Worm (Caenorhabditis elegans) whole organism, L1 larva: ENCODE results near the gene R166.3.

ENCODE experiments used
- C04F5.9 ChIP-seq: sonication (generic microtip); optimal IDR thresholded peaks from 2 replicates; lab custom pipeline; 2016; ENCODE audit warnings: missing genetic modification characterization, missing compliant biosample characterization
- Y116A8C.19 ChIP-seq: sonication (generic microtip); optimal IDR thresholded peaks from 2 replicates; lab custom pipeline; 2016; ENCODE audit warnings: missing compliant biosample characterization, missing genetic modification characterization, borderline replicate concordance
- aha-1 ChIP-seq: fragments of 150-350 bp; optimal IDR thresholded peaks from 2 replicates; lab custom pipeline; 2014; ENCODE audit warnings: missing biosample characterization, missing genetic modification characterization
- aly-2 ChIP-seq: fragments of 150-350 bp; optimal IDR thresholded peaks from 2 replicates; lab custom pipeline; 2014; ENCODE audit warnings: missing biosample characterization, missing genetic modification characterization
- ama-1 ChIP-seq: fragments of 150-350 bp; optimal IDR thresholded peaks from 2 replicates; lab custom pipeline; 2014
- blmp-1 ChIP-seq: fragments of 150-350 bp; optimal IDR thresholded peaks from 2 replicates; lab custom pipeline; 2014; ENCODE audit warnings: missing biosample characterization, missing genetic modification characterization
- ceh-63 ChIP-seq: fragments of 200-800 bp; sonication (Bioruptor generic); optimal IDR thresholded peaks from 2 replicates; lab custom pipeline; 2018; ENCODE audit warnings: mild to moderate bottlenecking, missing genetic modification characterization, missing compliant biosample characterization
- ceh-82 ChIP-seq, 3 experiments: fragments of 150-350 bp in 1 of 3; sonication (generic microtip) in 2 of 3; optimal IDR thresholded peaks; 2 replicates each; lab custom pipeline; 2014 to 2017; ENCODE audit warnings: missing biosample characterization in 3 of 3, missing genetic modification characterization in 3 of 3
- ceh-90 ChIP-seq: sonication (generic microtip); optimal IDR thresholded peaks from 2 replicates; lab custom pipeline; 2016; ENCODE audit warnings: missing genetic modification characterization, missing compliant biosample characterization
- ces-1 ChIP-seq: fragments of 150-350 bp; optimal IDR thresholded peaks from 2 replicates; lab custom pipeline; 2014; ENCODE audit warnings: missing biosample characterization, missing genetic modification reagents, missing genetic modification characterization
- dpl-1 ChIP-seq, 3 experiments: fragments of 150-350 bp in 2 of 3; sonication (generic microtip) in 1 of 3; optimal IDR thresholded peaks; 2 replicates each; lab custom pipeline; 2014 to 2017; ENCODE audit warnings: missing biosample characterization in 3 of 3, missing genetic modification characterization in 3 of 3, missing genetic modification reagents in 3 of 3
- dsc-1 ChIP-seq: sonication (generic microtip); optimal IDR thresholded peaks from 2 replicates; lab custom pipeline; 2016; ENCODE audit warnings: mild to moderate bottlenecking, missing genetic modification characterization, missing compliant biosample characterization
- efl-1 ChIP-seq, 4 experiments: fragments of 150-350 bp; optimal IDR thresholded peaks in 3 of 4; peaks in 1 of 4; 1 replicate in 1 of 4; 2 replicates in 3 of 4; lab custom pipeline; 2014; ENCODE audit warnings: missing biosample characterization in 2 of 4, missing genetic modification characterization in 2 of 4, missing genetic modification reagents in 2 of 4
- efl-3 ChIP-seq: fragments of 200-800 bp; sonication (Bioruptor generic); optimal IDR thresholded peaks from 2 replicates; lab custom pipeline; 2018; ENCODE audit warnings: mild to moderate bottlenecking, missing genetic modification characterization, missing compliant biosample characterization
- egl-13 ChIP-seq: sonication (generic microtip); optimal IDR thresholded peaks from 2 replicates; lab custom pipeline; 2016; ENCODE audit warnings: missing genotype, missing genetic modification reagents, missing genetic modification characterization, missing compliant biosample characterization
- elt-2 ChIP-seq: sonication (generic microtip); optimal IDR thresholded peaks from 2 replicates; lab custom pipeline; 2016; ENCODE audit warnings: missing genetic modification characterization, mild to moderate bottlenecking, inconsistent platforms, missing compliant biosample characterization, missing genetic modification reagents
- ets-5 ChIP-seq: fragments of 200-800 bp; sonication (Bioruptor generic); IDR thresholded peaks from 2 replicates; pipeline ENCODE4 v1.3.6; 2022; ENCODE audit warnings: missing genetic modification characterization, missing compliant biosample characterization
- fos-1 ChIP-seq: fragments of 150-350 bp; optimal IDR thresholded peaks from 2 replicates; lab custom pipeline; 2014; ENCODE audit warnings: missing biosample characterization, missing genetic modification characterization
- hlh-17 ChIP-seq: fragments of 200-800 bp; sonication (Bioruptor generic); optimal IDR thresholded peaks from 2 replicates; lab custom pipeline; 2018; ENCODE audit warnings: missing genetic modification characterization, mild to moderate bottlenecking, missing compliant biosample characterization, moderate library complexity, borderline replicate concordance
- hpl-2 ChIP-seq: fragments of 150-350 bp; optimal IDR thresholded peaks from 2 replicates; lab custom pipeline; 2014; ENCODE audit warnings: missing biosample characterization, missing genetic modification reagents, missing genetic modification characterization
- isw-1 ChIP-seq: fragments of 200-800 bp; sonication (Bioruptor generic); IDR thresholded peaks from 2 replicates; pipeline ENCODE4 v1.3.6; 2022; ENCODE audit warnings: missing genetic modification characterization, missing compliant biosample characterization
- lin-14 ChIP-seq: fragments of 200-800 bp; sonication (Bioruptor generic); optimal IDR thresholded peaks from 2 replicates; lab custom pipeline; 2018; ENCODE audit warnings: mild to moderate bottlenecking, missing genetic modification characterization, moderate library complexity, missing compliant biosample characterization
- lin-35 ChIP-seq, 2 experiments: fragments of 150-350 bp; optimal IDR thresholded peaks; 2 replicates each; lab custom pipeline; 2014; ENCODE audit warnings: missing biosample characterization in 2 of 2, missing genetic modification characterization in 2 of 2, missing genetic modification reagents in 2 of 2
- lir-3 ChIP-seq: sonication (generic microtip); optimal IDR thresholded peaks from 2 replicates; lab custom pipeline; 2016; ENCODE audit warnings: mild to moderate bottlenecking, missing genetic modification characterization, moderate library complexity, missing compliant biosample characterization; ENCODE audit not compliant: poor library complexity
- mab-9 ChIP-seq: fragments of 200-800 bp; sonication (Bioruptor generic); IDR thresholded peaks from 2 replicates; pipeline ENCODE4 v1.3.6; 2022; ENCODE audit warnings: missing genetic modification reagents, missing genetic modification characterization, missing compliant biosample characterization
- mdl-1 ChIP-seq, 2 experiments: fragments of 150-350 bp; optimal IDR thresholded peaks; 2 replicates each; lab custom pipeline; 2014 to 2017; ENCODE audit warnings: missing biosample characterization in 2 of 2, missing genetic modification characterization in 2 of 2, inconsistent platforms in 1 of 2
- nhr-12 ChIP-seq: sonication (generic microtip); optimal IDR thresholded peaks from 2 replicates; lab custom pipeline; 2017; ENCODE audit warnings: missing biosample characterization, missing genetic modification characterization
- nhr-19 ChIP-seq: fragments of 200-800 bp; sonication (Bioruptor generic); conservative IDR thresholded peaks from 2 replicates; pipeline ENCODE4 v1.3.6; 2022; ENCODE audit warnings: missing genetic modification characterization, missing compliant biosample characterization
- nhr-20 ChIP-seq: sonication (generic microtip); optimal IDR thresholded peaks from 2 replicates; lab custom pipeline; 2016; ENCODE audit warnings: mild to moderate bottlenecking, missing genetic modification characterization, missing compliant biosample characterization
- nhr-47 ChIP-seq: sonication (generic microtip); optimal IDR thresholded peaks from 2 replicates; lab custom pipeline; 2016; ENCODE audit warnings: mild to moderate bottlenecking, missing genetic modification characterization, moderate library complexity, missing compliant biosample characterization
- nhr-71 ChIP-seq: sonication (generic microtip); optimal IDR thresholded peaks from 2 replicates; lab custom pipeline; 2016; ENCODE audit warnings: mild to moderate bottlenecking, missing genetic modification characterization, moderate library complexity, missing compliant biosample characterization
- nhr-84 ChIP-seq: sonication (generic microtip); optimal IDR thresholded peaks from 2 replicates; lab custom pipeline; 2017; ENCODE audit warnings: missing biosample characterization, missing genetic modification characterization
- nhr-85 ChIP-seq: sonication (generic microtip); peaks from one replicate; lab custom pipeline; 2016; ENCODE audit warnings: missing genetic modification characterization, inconsistent platforms, missing compliant biosample characterization
- pax-3 ChIP-seq: fragments of 200-800 bp; sonication (Bioruptor generic); optimal IDR thresholded peaks from 2 replicates; lab custom pipeline; 2018; ENCODE audit warnings: mild to moderate bottlenecking, missing genetic modification characterization, moderate library complexity, missing compliant biosample characterization
- rnt-1 ChIP-seq: sonication (generic microtip); optimal IDR thresholded peaks from 2 replicates; lab custom pipeline; 2016; ENCODE audit warnings: mild to moderate bottlenecking, missing genetic modification characterization, moderate library complexity, missing compliant biosample characterization
- snpc-4 ChIP-seq: fragments of 150-350 bp; optimal IDR thresholded peaks from 2 replicates; lab custom pipeline; 2014; ENCODE audit warnings: missing biosample characterization, missing genetic modification characterization
- sptf-1 ChIP-seq: fragments of 150-350 bp; optimal IDR thresholded peaks from 2 replicates; lab custom pipeline; 2014; ENCODE audit warnings: missing biosample characterization, missing genetic modification characterization
- sup-37 ChIP-seq: fragments of 200-800 bp; sonication (Bioruptor generic); optimal IDR thresholded peaks from 2 replicates; lab custom pipeline; 2018; ENCODE audit warnings: mild to moderate bottlenecking, missing genetic modification characterization, missing compliant biosample characterization
- tbx-2 ChIP-seq: sonication (generic microtip); optimal IDR thresholded peaks from 2 replicates; lab custom pipeline; 2016; ENCODE audit warnings: missing genetic modification characterization, missing compliant biosample characterization
- tlp-1 ChIP-seq: fragments of 150-350 bp; optimal IDR thresholded peaks from 2 replicates; lab custom pipeline; 2014; ENCODE audit warnings: missing biosample characterization, missing genetic modification characterization
- unc-130 ChIP-seq: fragments of 150-350 bp; optimal IDR thresholded peaks from 2 replicates; lab custom pipeline; 2017; ENCODE audit warnings: missing biosample characterization, missing genetic modification characterization, inconsistent platforms
- unc-30 ChIP-seq: sonication (generic microtip); optimal IDR thresholded peaks from 2 replicates; lab custom pipeline; 2017; ENCODE audit warnings: missing biosample characterization, missing genetic modification characterization
- unc-86 ChIP-seq: sonication (generic microtip); optimal IDR thresholded peaks from 2 replicates; lab custom pipeline; 2016; ENCODE audit warnings: missing genetic modification characterization, missing compliant biosample characterization
- zag-1 ChIP-seq: fragments of 150-350 bp; optimal IDR thresholded peaks from 2 replicates; lab custom pipeline; 2014; ENCODE audit warnings: missing biosample characterization, missing genetic modification characterization
- zip-4 ChIP-seq: fragments of 200-800 bp; sonication (Bioruptor generic); optimal IDR thresholded peaks from 2 replicates; lab custom pipeline; 2018; ENCODE audit warnings: mild to moderate bottlenecking, missing genetic modification characterization, moderate library complexity, missing compliant biosample characterization
- ztf-4 ChIP-seq: fragments of 150-350 bp; optimal IDR thresholded peaks from 2 replicates; lab custom pipeline; 2014; ENCODE audit warnings: missing biosample characterization, missing genetic modification characterization

Gene R166.3

DNA sequence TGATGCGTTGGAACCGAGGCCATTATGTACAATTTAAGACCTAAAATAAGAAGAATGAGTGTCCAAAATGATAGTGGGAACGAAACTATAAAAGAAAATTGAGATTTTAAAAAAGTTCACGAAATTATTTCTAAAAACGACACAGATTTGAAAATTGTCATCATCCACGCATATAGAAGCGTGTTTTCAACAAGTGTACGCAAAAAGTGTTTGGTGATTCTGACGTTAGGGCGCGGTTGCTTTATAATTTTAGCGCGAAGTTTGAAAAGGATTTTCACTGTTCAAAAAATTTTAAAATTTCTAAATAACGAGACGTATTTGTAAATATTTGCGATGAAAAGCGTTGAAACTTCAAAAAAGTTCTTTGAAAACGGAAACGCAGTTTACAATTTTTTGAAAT lies 24.2 kb upstream of the R166.3 start, which contains the start of gene cdc-48.1 (continued):
- TF ChIP-seq sptf-1, result no peak
- TF ChIP-seq snpc-4, result peak; percentile 95
- no peak for TF ChIP-seq hlh-17
- TF ChIP-seq nhr-20 (tag; lab: Kevin White, UChicago), result peak; percentile 100
- peak; percentile 100 for TF ChIP-seq ztf-4 (tag; lab: Kevin White, UChicago)
- TF ChIP-seq nhr-12, result peak; percentile 72
- peak; percentile 99 for TF ChIP-seq pax-3 (tag; lab: Kevin White, UChicago)
- TF ChIP-seq dsc-1 (tag; lab: Kevin White, UChicago), result peak; percentile 100
- peak; percentile 97 for TF ChIP-seq ces-1 (GFP tag; lab: Kevin White, UChicago)
- TF ChIP-seq aha-1 (tag; lab: Kevin White, UChicago), result peak; percentile 97
- TF ChIP-seq rnt-1 (tag; lab: Kevin White, UChicago), result peak; percentile 100
- peak; percentile 100 for TF ChIP-seq egl-13 (tag; lab: Kevin White, UChicago)
- TF ChIP-seq ceh-90, result peak; percentile 68
- peak; percentile 88 for TF ChIP-seq efl-3 (GFP tag; lab: Kevin White, UChicago)
- peak; percentile 24 for TF ChIP-seq Y116A8C.19 (tag; lab: Kevin White, UChicago)

DNA sequence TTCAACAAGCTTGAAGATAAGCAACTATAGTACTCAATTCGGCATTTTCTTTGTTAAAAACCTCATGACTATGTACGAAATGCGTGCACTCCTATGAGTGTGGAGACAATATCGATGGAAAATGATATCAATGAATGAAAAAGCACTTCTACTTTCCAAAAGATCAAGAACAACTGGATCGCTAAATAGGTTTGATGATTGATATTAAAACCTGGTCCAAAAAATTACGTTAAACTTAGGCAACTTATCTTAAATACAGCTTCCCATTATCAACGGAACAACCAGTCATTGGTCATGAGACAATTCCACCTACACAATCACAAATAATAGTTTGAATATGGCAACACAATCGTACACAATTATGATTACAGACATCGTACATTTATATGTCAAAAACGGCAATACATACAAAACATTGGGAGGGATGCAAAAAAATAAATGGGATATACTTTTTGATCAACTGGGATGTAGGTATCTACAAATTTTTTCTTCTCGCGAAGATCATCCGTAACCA lies 20.6 kb upstream of the R166.3 start:
- TF ChIP-seq elt-2 (tag; lab: Kevin White, UChicago) (peak; percentile 66), nhr-85 (peak; percentile 65), pax-3 (tag; lab: Kevin White, UChicago) (peak; percentile 35), ceh-63 (GFP tag; lab: Kevin White, UChicago) (no peak), ama-1 (lab: Kevin White, UChicago) (peak; percentile 3), tlp-1 (tag; lab: Kevin White, UChicago) (no peak), aly-2 (peak; percentile 63), sup-37 (GFP tag; lab: Kevin White, UChicago) (no peak), nhr-84 (tag; lab: Kevin White, UChicago) (no peak), lin-35 (GFP tag; optimal IDR thresholded peaks at IDR 0.05; lab: Kevin White, UChicago) (peak in 1 of 2 experiments; percentile 7), nhr-47 (peak; percentile 3), nhr-71 (tag; lab: Kevin White, UChicago) (peak; percentile 15), lir-3 (peak; percentile 27), efl-1 (optimal IDR thresholded peaks at IDR 0.05; lab: Kevin White, UChicago) (no peak), efl-1 (GFP tag; optimal IDR thresholded peaks at IDR 0.05 in 1 of 2; lab: Kevin White, UChicago) (peak in 1 of 2 experiments; percentile 83), nhr-20 (tag; lab: Kevin White, UChicago) (no peak)
- TF ChIP-seq, all 84 proteins: peak for 10

ce11 chrII:10558962-10559415 lies 19.9 kb upstream of the R166.3 start:
- TF ChIP-seq nhr-12 (no peak), blmp-1 (tag; lab: Kevin White, UChicago) (peak; percentile 77), dpl-1 (GFP tag; optimal IDR thresholded peaks at IDR 0.05; lab: Kevin White, UChicago) (peak; percentile 47 to 65 (median 58)), lin-14 (GFP tag; lab: Kevin White, UChicago) (peak; percentile 97), zag-1 (tag; lab: Kevin White, UChicago) (no peak), aly-2 (no peak), nhr-71 (tag; lab: Kevin White, UChicago) (peak; percentile 96), sptf-1 (no peak), ets-5 (GFP tag; lab: Robert Waterston, UW) (no peak), unc-86 (tag; lab: Kevin White, UChicago) (peak; percentile 78), rnt-1 (tag; lab: Kevin White, UChicago) (peak; percentile 89), tbx-2 (tag; lab: Kevin White, UChicago) (peak; percentile 86), ceh-82 (tag; optimal IDR thresholded peaks at IDR 0.05; lab: Kevin White, UChicago) (peak; percentile 12 to 56 (median 37)), lir-3 (peak; percentile 78), sup-37 (GFP tag; lab: Kevin White, UChicago) (peak; percentile 51), nhr-84 (tag; lab: Kevin White, UChicago) (no peak), ceh-90 (no peak), zip-4 (GFP tag; lab: Kevin White, UChicago) (peak; percentile 53), Y116A8C.19 (tag; lab: Kevin White, UChicago) (no peak), mdl-1 (tag; optimal IDR thresholded peaks at IDR 0.05; lab: Kevin White, UChicago) (peak in 1 of 2 experiments; percentile 97), unc-130 (tag; lab: Kevin White, UChicago) (peak; percentile 31), snpc-4 (peak; percentile 31), mab-9 (peak; percentile 87), fos-1 (tag; lab: Kevin White, UChicago) (no peak), ama-1 (lab: Kevin White, UChicago) (peak; percentile 58), hpl-2 (no peak), C04F5.9 (tag; lab: Kevin White, UChicago) (peak; percentile 22), pax-3 (tag; lab: Kevin White, UChicago) (peak; percentile 77), nhr-19 (peak; percentile 87), isw-1 (GFP tag; lab: Robert Waterston, UW) (peak; percentile 58), unc-30 (tag; lab: Kevin White, UChicago) (no peak)
